Fruit fly (Drosophila melanogaster) whole organism, embryonic: ENCODE data around the gene CG42823.

ENCODE experiments used
- Atf-2 ChIP-seq: fragments of 200-800 bp; sonication (Bioruptor generic); optimal IDR thresholded peaks from 2 replicates; lab custom pipeline; 2016; ENCODE audit warnings: missing biosample characterization, missing genetic modification characterization
- CG11085 ChIP-seq: fragments of 200-800 bp; sonication (Bioruptor generic); IDR thresholded peaks from 2 replicates; pipeline ENCODE4 v1.3.6; 2022; ENCODE audit warnings: missing biosample characterization, missing genetic modification characterization
- CG11504 ChIP-seq: fragments of 200-800 bp; sonication (Bioruptor generic); optimal IDR thresholded peaks from 3 replicates; lab custom pipeline; 2019; ENCODE audit warnings: missing biosample characterization, mild to moderate bottlenecking, missing genetic modification characterization, moderate library complexity
- CG13287 ChIP-seq: fragments of 200-800 bp; sonication (Bioruptor generic); IDR thresholded peaks from 2 replicates; pipeline ENCODE4 v1.3.6; 2022; ENCODE audit warnings: missing biosample characterization, missing genetic modification characterization; ENCODE audit not compliant: partially characterized antibody
- CG17912 ChIP-seq: fragments of 200-800 bp; sonication (Bioruptor generic); optimal IDR thresholded peaks from 2 replicates; lab custom pipeline; 2018; ENCODE audit warnings: missing biosample characterization, mild to moderate bottlenecking, missing genetic modification characterization
- CG2120 ChIP-seq: fragments of 200-800 bp; sonication (Bioruptor generic); optimal IDR thresholded peaks from 3 replicates; lab custom pipeline; 2016; ENCODE audit warnings: missing biosample characterization, missing genetic modification characterization
- CG2129 ChIP-seq: fragments of 200-800 bp; sonication (Bioruptor generic); IDR thresholded peaks from 2 replicates; pipeline ENCODE4 v1.3.6; 2022; ENCODE audit warnings: missing biosample characterization, missing genetic modification characterization; ENCODE audit not compliant: partially characterized antibody
- CG2678 ChIP-seq: fragments of 200-800 bp; sonication (Bioruptor generic); optimal IDR thresholded peaks from 3 replicates; lab custom pipeline; 2019; ENCODE audit warnings: missing biosample characterization, mild to moderate bottlenecking, missing genetic modification characterization, moderate library complexity
- CG31224 ChIP-seq: fragments of 200-800 bp; sonication (Bioruptor generic); IDR thresholded peaks from 2 replicates; pipeline ENCODE4 v1.3.6; 2022; ENCODE audit warnings: missing biosample characterization, missing genetic modification characterization
- CG6765 ChIP-seq: fragments of 200-800 bp; sonication (Bioruptor generic); optimal IDR thresholded peaks from 3 replicates; lab custom pipeline; 2017; ENCODE audit warnings: missing biosample characterization, mild to moderate bottlenecking, missing genetic modification characterization
- CG8944 ChIP-seq: fragments of 200-800 bp; sonication (Bioruptor generic); optimal IDR thresholded peaks from 3 replicates; lab custom pipeline; 2016; ENCODE audit warnings: missing biosample characterization, missing genetic modification characterization
- Deaf1 ChIP-seq: fragments of 200-800 bp; optimal IDR thresholded peaks from 3 replicates; lab custom pipeline; 2019; ENCODE audit warnings: missing biosample characterization, mild to moderate bottlenecking, missing genetic modification characterization, moderate library complexity
- Dref ChIP-seq: fragments of 200-800 bp; sonication (Bioruptor generic); IDR thresholded peaks from 2 replicates; pipeline ENCODE4 v1.3.6; 2022; ENCODE audit warnings: missing biosample characterization, missing genetic modification characterization
- Hmr ChIP-seq: fragments of 200-800 bp; sonication (Bioruptor generic); optimal IDR thresholded peaks from 3 replicates; lab custom pipeline; 2017; ENCODE audit warnings: mild to moderate bottlenecking, missing biosample characterization, missing genetic modification reagents, missing genetic modification characterization
- Hr3 ChIP-seq: fragments of 200-800 bp; sonication (Bioruptor generic); optimal IDR thresholded peaks from 3 replicates; lab custom pipeline; 2016; ENCODE audit warnings: missing biosample characterization, missing genetic modification characterization
- Med ChIP-seq: fragments of 200-800 bp; sonication (Bioruptor generic); peaks from one replicate; lab custom pipeline; 2016; ENCODE audit warnings: missing biosample characterization, missing genetic modification characterization, mild to moderate bottlenecking, inconsistent platforms, moderate library complexity
- Mrtf ChIP-seq: fragments of 200-800 bp; sonication (Bioruptor generic); IDR thresholded peaks from 3 replicates; pipeline ENCODE4 v1.3.6; 2022; ENCODE audit warnings: missing biosample characterization, missing genetic modification characterization
- Myb ChIP-seq: fragments of 200-800 bp; sonication (Bioruptor generic); optimal IDR thresholded peaks from 2 replicates; lab custom pipeline; 2016; ENCODE audit warnings: missing biosample characterization, missing genetic modification characterization
- NC2β ChIP-seq: fragments of 200-800 bp; sonication (Bioruptor generic); optimal IDR thresholded peaks from 2 replicates; lab custom pipeline; 2016; ENCODE audit warnings: missing biosample characterization, missing genetic modification characterization
- NK7.1 ChIP-seq: fragments of 200-800 bp; sonication (Bioruptor generic); optimal IDR thresholded peaks from 3 replicates; lab custom pipeline; 2016; ENCODE audit warnings: missing biosample characterization, missing genetic modification characterization
- Ptx1 ChIP-seq: fragments of 200-800 bp; sonication (Bioruptor generic); IDR thresholded peaks from 2 replicates; pipeline ENCODE4 v1.3.6; 2022; ENCODE audit warnings: missing biosample characterization, missing genetic modification characterization
- Rx ChIP-seq: fragments of 200-800 bp; sonication (Bioruptor generic); IDR thresholded peaks from 2 replicates; pipeline ENCODE4 v1.3.6; 2022; ENCODE audit warnings: missing biosample characterization, missing genetic modification characterization
- bbx ChIP-seq: fragments of 200-800 bp; sonication (Bioruptor generic); IDR thresholded peaks from 2 replicates; pipeline ENCODE4 v1.3.6; 2022; ENCODE audit warnings: missing biosample characterization, missing genetic modification characterization; ENCODE audit not compliant: partially characterized antibody
- bigmax ChIP-seq: fragments of 200-800 bp; sonication (Bioruptor generic); optimal IDR thresholded peaks from 2 replicates; lab custom pipeline; 2018; ENCODE audit warnings: missing biosample characterization, mild to moderate bottlenecking, missing genetic modification characterization
- dm ChIP-seq: fragments of 200-800 bp; sonication (Bioruptor generic); optimal IDR thresholded peaks from 3 replicates; lab custom pipeline; 2016; ENCODE audit warnings: missing biosample characterization, missing genetic modification characterization
- dysf ChIP-seq: fragments of 200-800 bp; sonication (Bioruptor generic); IDR thresholded peaks from 3 replicates; pipeline ENCODE4 v1.3.6; 2022; ENCODE audit warnings: missing biosample characterization, missing genetic modification characterization
- eyg ChIP-seq: fragments of 200-800 bp; sonication (Bioruptor generic); optimal IDR thresholded peaks from 3 replicates; lab custom pipeline; 2016; ENCODE audit warnings: missing biosample characterization, missing genetic modification characterization
- hkb ChIP-seq, 2 experiments: fragments of 200-800 bp in 1 of 2; fragments of >200 bp in 1 of 2; sonication (Bioruptor generic) in 1 of 2; IDR thresholded peaks in 1 of 2; optimal IDR thresholded peaks in 1 of 2; 2 replicates each; pipeline versions ENCODE4 v1.3.6 to Lab custom; 2017 to 2022; ENCODE audit warnings: missing biosample characterization in 1 of 2, missing genetic modification characterization in 1 of 2
- ken ChIP-seq: fragments of 200-800 bp; sonication (Bioruptor generic); IDR thresholded peaks from 3 replicates; pipeline ENCODE4 v1.3.6; 2022; ENCODE audit warnings: missing biosample characterization, missing genetic modification characterization
- lbe ChIP-seq: fragments of 200-800 bp; sonication (Bioruptor generic); optimal IDR thresholded peaks from 2 replicates; lab custom pipeline; 2016; ENCODE audit warnings: missing biosample characterization, mild to moderate bottlenecking, missing genetic modification characterization
- mld ChIP-seq: fragments of 200-800 bp; sonication (Bioruptor generic); IDR thresholded peaks from 3 replicates; pipeline ENCODE4 v1.3.6; 2022; ENCODE audit warnings: missing biosample characterization, missing genetic modification characterization; ENCODE audit not compliant: partially characterized antibody
- org-1 ChIP-seq: fragments of 200-800 bp; sonication (Bioruptor generic); optimal IDR thresholded peaks from 2 replicates; lab custom pipeline; 2017; ENCODE audit warnings: missing biosample characterization, missing genetic modification characterization
- sens ChIP-seq: fragments of 200-800 bp; sonication (Bioruptor generic); peaks from one replicate; lab custom pipeline; 2016; ENCODE audit warnings: missing biosample characterization, missing genetic modification characterization
- sisA ChIP-seq: fragments of 200-800 bp; sonication (Bioruptor generic); IDR thresholded peaks from 2 replicates; pipeline ENCODE4 v1.3.6; 2022; ENCODE audit warnings: missing biosample characterization, missing genetic modification characterization
- tx ChIP-seq: fragments of 200-800 bp; sonication (Bioruptor generic); optimal IDR thresholded peaks from 2 replicates; lab custom pipeline; 2016; ENCODE audit warnings: missing biosample characterization, missing genetic modification characterization
- wdn ChIP-seq: fragments of 200-800 bp; sonication (Bioruptor generic); IDR thresholded peaks from 2 replicates; pipeline ENCODE4 v1.3.6; 2022; ENCODE audit warnings: missing biosample characterization, missing genetic modification characterization

Gene CG42823

DNA sequence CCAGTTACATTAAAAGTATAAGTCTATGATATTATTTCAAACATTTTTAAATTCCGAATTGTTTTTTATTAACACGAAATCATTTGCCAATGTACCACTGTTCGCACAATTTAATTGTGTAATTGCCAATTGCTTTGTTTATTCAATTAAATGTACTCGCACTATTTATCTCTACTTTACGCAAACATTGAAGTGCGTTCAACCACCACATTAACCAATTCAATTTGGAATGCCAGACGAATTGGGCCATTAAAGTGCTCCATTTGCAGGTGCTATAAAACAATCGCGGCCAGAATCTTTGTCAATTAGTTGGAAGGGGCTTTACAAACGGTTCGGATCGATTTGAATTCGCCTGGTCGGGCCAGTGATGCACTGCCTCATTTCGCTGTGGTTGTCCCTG lies 5.9 kb upstream of the CG42823 start, which contains the start of gene CG5863:
TSS of gene CG5863 (plus strand) at position 301 of the 400 bp plus-strand sequence.
- no peak for TF ChIP-seq mld (GFP tag; lab: Robert Waterston, UW)

DNA sequence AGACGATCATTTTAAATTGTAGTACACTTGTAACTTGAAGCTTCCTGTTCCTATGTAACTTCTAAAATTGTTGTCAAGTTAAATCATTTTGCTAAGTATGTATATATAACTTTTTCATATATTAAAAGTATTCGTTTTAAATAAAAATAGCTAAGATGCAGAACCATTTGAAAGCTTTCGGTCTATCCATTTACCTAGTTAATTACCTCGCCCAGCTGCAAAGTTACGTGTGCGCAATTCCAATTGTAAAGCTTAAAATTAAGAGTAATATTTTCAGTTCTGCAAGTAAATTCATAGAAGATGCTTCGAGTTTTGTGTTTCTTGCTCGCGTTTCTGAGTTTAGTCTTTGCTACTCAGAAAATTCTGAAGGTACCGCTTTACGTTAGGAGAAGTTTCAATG lies 4.4 kb upstream of the CG42823 start, which contains the start of gene CG5860:
TSS of gene CG5860 (plus strand) at position 301 of the 400 bp plus-strand sequence.
- TF ChIP-seq org-1 (no peak), Ptx1 (GFP tag; lab: Robert Waterston, UW) (no peak), CG8944 (GFP tag; lab: Kevin White, UChicago) (no peak), tx (GFP tag; lab: Kevin White, UChicago) (no peak), CG13287 (GFP tag; lab: Robert Waterston, UW) (no peak), bbx (GFP tag; lab: Robert Waterston, UW) (no peak)

DNA sequence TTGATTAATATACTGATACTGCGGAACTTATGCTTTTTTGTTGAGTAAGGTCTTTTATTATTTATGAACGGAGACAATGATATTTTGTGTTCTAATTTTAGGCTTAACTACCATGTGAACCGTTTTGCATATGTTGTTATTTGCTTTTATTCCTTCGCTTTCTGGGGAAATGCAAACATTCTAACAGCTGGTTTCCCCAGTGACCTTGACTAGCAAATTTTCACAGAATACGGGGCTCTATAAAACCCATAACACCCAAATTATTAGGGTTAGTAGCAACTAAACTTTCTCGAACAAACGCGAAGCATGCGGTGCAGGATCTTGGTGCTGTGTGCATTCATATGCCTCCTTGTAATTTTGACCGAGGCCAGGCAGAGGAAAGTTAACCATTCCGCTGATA lies 2.7 kb upstream of the CG42823 start, which contains the start of gene CG17283:
TSS of gene CG17283 (plus strand) at position 301 of the 400 bp plus-strand sequence.
- TF ChIP-seq wdn (GFP tag; lab: Robert Waterston, UW) (no peak), dysf (GFP tag; lab: Robert Waterston, UW) (no peak), CG31224 (no peak)

DNA sequence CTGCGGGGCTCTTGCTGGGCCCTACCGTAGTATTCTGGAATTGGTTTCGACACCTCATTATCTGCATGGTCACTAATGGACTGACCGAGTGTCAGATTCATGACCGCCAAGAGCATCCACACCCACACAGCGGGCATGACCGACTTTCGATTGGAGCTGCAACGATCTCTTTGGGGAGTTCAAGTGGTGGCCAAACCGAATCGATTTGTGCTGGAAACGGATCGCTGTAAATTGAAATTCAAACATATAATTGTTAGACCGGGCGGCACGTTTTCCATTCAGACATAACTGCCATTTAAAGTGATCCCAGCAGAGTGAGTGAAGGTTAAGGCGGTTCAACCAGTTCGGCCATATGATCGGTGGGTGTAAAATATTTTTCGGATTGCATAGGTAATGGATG lies 1.5 kb upstream of the CG42823 start, which contains the start of the genes CG42824 and CG42798:
TSS of gene CG42824 (minus strand) at position 101 of the 400 bp plus-strand sequence.
TSS of gene CG42798 (plus strand) at position 268 of the 400 bp plus-strand sequence.
- TF ChIP-seq Hr3 (GFP tag; lab: Kevin White, UChicago) (no peak), CG11504 (no peak), Deaf1 (tag; lab: Kevin White, UChicago) (no peak), eyg (GFP tag; lab: Kevin White, UChicago) (no peak), CG2129 (no peak), CG17912 (no peak), bigmax (GFP tag; lab: Kevin White, UChicago) (no peak)

DNA sequence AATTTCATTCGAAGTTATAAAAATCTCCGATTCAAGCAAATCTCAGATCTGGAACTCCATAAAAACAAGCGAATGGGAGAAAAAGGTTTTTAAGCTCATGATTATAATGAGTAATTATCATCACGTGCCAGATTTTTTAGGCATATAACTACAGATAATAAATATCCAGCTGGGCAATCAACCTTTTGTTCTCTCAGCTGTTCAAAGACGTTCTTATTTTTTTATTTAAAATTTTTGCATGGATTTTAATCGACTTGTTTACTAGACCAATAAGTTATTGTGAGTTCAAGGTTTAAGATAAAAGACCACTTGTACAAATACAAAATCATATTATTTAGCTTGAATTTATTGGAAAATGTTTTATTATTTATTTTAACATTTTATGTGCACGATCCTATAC lies 754 bp downstream of the CG42823 start:
- no peak for TF ChIP-seq NC2β (GFP tag; lab: Kevin White, UChicago)
- TF ChIP-seq CG2678 (tag; lab: Kevin White, UChicago), result peak; percentile 6
- TF ChIP-seq Dref, result no peak
- TF ChIP-seq Med (GFP tag; lab: Kevin White, UChicago), result peak; percentile 33
- peak; percentile 75 for TF ChIP-seq lbe (GFP tag; lab: Kevin White, UChicago)
- TF ChIP-seq CG11085, result no peak
- TF ChIP-seq CG6765 (GFP tag; lab: Kevin White, UChicago), result no peak
- TF ChIP-seq Hmr (GFP tag; lab: Kevin White, UChicago), result peak; percentile 66
- no peak for TF ChIP-seq Myb
- TF ChIP-seq ken (GFP tag; lab: Robert Waterston, UW), result no peak
- no peak for TF ChIP-seq Rx
- no peak for TF ChIP-seq dm (GFP tag; lab: Kevin White, UChicago)
- TF ChIP-seq NK7.1 (GFP tag; lab: Kevin White, UChicago), result no peak
- TF ChIP-seq sens (GFP tag; lab: Kevin White, UChicago), result peak; percentile 15
- no peak for TF ChIP-seq sisA
- TF ChIP-seq Atf-2 (GFP tag; lab: Kevin White, UChicago), result no peak
- peak; percentile 32 for TF ChIP-seq CG2120 (GFP tag; lab: Kevin White, UChicago)
- TF ChIP-seq hkb (optimal IDR thresholded peaks at IDR 0.05; lab: Kevin White, UChicago), result no peak
- no peak for TF ChIP-seq hkb (GFP tag; IDR thresholded peaks at IDR 0.05; lab: Robert Waterston, UW)
- TF ChIP-seq Mrtf (GFP tag; lab: Robert Waterston, UW), result no peak
